Worm (Caenorhabditis elegans) whole organism, late embryonic: ENCODE results near the gene mrpl-35.

Experiments used
- C08G9.2 ChIP-seq: sonication (generic microtip); optimal IDR thresholded peaks from 2 replicates; lab custom pipeline; 2016; ENCODE audit warnings: mild to moderate bottlenecking, missing genetic modification characterization, moderate library complexity, missing compliant biosample characterization
- K09A11.1 ChIP-seq: sonication (generic microtip); optimal IDR thresholded peaks from 2 replicates; lab custom pipeline; 2017; ENCODE audit warnings: antibody characterized with exemption, mild to moderate bottlenecking, missing genetic modification characterization, missing compliant biosample characterization; ENCODE audit not compliant: insufficient read depth
- ama-1 ChIP-seq: fragments of 150-350 bp; optimal IDR thresholded peaks from 2 replicates; lab custom pipeline; 2014
- ceh-19 ChIP-seq: fragments of 200-800 bp; sonication (Bioruptor generic); optimal IDR thresholded peaks from 2 replicates; lab custom pipeline; 2018; ENCODE audit warnings: mild to moderate bottlenecking, missing genetic modification characterization, missing compliant biosample characterization
- ceh-22 ChIP-seq: sonication (generic microtip); optimal IDR thresholded peaks from 2 replicates; lab custom pipeline; 2017; ENCODE audit warnings: missing biosample characterization, missing genetic modification characterization
- ceh-30 ChIP-seq: fragments of 150-350 bp; optimal IDR thresholded peaks from 2 replicates; lab custom pipeline; 2014; ENCODE audit warnings: missing biosample characterization, missing genetic modification characterization
- ceh-31 ChIP-seq: sonication (generic microtip); optimal IDR thresholded peaks from 2 replicates; lab custom pipeline; 2016; ENCODE audit warnings: missing genetic modification characterization, missing compliant biosample characterization
- ceh-45 ChIP-seq: fragments of 200-800 bp; sonication (Bioruptor generic); IDR thresholded peaks from 2 replicates; pipeline ENCODE4 v1.3.6; 2022; ENCODE audit warnings: missing genetic modification reagents, missing genetic modification characterization, missing compliant biosample characterization
- ceh-6 ChIP-seq: fragments of 200-800 bp; sonication (Bioruptor generic); optimal IDR thresholded peaks from 2 replicates; lab custom pipeline; 2018; ENCODE audit warnings: mild to moderate bottlenecking, missing genetic modification characterization, missing compliant biosample characterization
- ceh-9 ChIP-seq: sonication (generic microtip); optimal IDR thresholded peaks from 2 replicates; lab custom pipeline; 2016; ENCODE audit warnings: mild to moderate bottlenecking, missing genetic modification characterization, inconsistent platforms, missing compliant biosample characterization
- dve-1 ChIP-seq: sonication (generic microtip); optimal IDR thresholded peaks from 2 replicates; lab custom pipeline; 2017; ENCODE audit warnings: antibody characterized with exemption, mild to moderate bottlenecking, missing genetic modification characterization, missing compliant biosample characterization
- eyg-1 ChIP-seq: sonication (generic microtip); optimal IDR thresholded peaks from 2 replicates; lab custom pipeline; 2016; ENCODE audit warnings: missing genotype, missing genetic modification characterization, missing compliant biosample characterization
- fkh-6 ChIP-seq: sonication (generic microtip); optimal IDR thresholded peaks from 2 replicates; lab custom pipeline; 2016; ENCODE audit warnings: missing genetic modification characterization, missing compliant biosample characterization
- gmeb-2 ChIP-seq: sonication (generic microtip); optimal IDR thresholded peaks from 2 replicates; lab custom pipeline; 2016; ENCODE audit warnings: missing genetic modification characterization, inconsistent platforms, missing compliant biosample characterization
- hlh-13 ChIP-seq: fragments of 200-800 bp; sonication (Bioruptor generic); optimal IDR thresholded peaks from 2 replicates; lab custom pipeline; 2018; ENCODE audit warnings: mild to moderate bottlenecking, missing genetic modification characterization, missing compliant biosample characterization
- hlh-15 ChIP-seq: sonication (generic microtip); optimal IDR thresholded peaks from 2 replicates; lab custom pipeline; 2016; ENCODE audit warnings: missing genetic modification characterization, missing compliant biosample characterization
- hlh-6 ChIP-seq: sonication (generic microtip); optimal IDR thresholded peaks from 2 replicates; lab custom pipeline; 2016; ENCODE audit warnings: missing genotype, missing genetic modification characterization, missing compliant biosample characterization
- hlh-8 ChIP-seq: sonication (generic microtip); optimal IDR thresholded peaks from 2 replicates; lab custom pipeline; 2016; ENCODE audit warnings: missing genotype, missing genetic modification characterization, missing compliant biosample characterization
- madf-2 ChIP-seq: sonication (generic microtip); optimal IDR thresholded peaks from 2 replicates; lab custom pipeline; 2017; ENCODE audit warnings: missing genetic modification characterization, missing compliant biosample characterization
- mec-3 ChIP-seq: sonication (generic microtip); optimal IDR thresholded peaks from 2 replicates; lab custom pipeline; 2016; ENCODE audit warnings: borderline replicate concordance, missing genetic modification characterization, missing compliant biosample characterization
- nfya-1 ChIP-seq: sonication (generic microtip); optimal IDR thresholded peaks from 2 replicates; lab custom pipeline; 2017; ENCODE audit warnings: missing genetic modification characterization, mild to moderate bottlenecking, missing compliant biosample characterization, antibody characterized with exemption, moderate library complexity
- nhr-232 ChIP-seq: sonication (generic microtip); optimal IDR thresholded peaks from 2 replicates; lab custom pipeline; 2016; ENCODE audit warnings: missing genetic modification characterization, missing compliant biosample characterization
- pag-3 ChIP-seq: sonication (generic microtip); optimal IDR thresholded peaks from 2 replicates; lab custom pipeline; 2016; ENCODE audit warnings: missing compliant biosample characterization, missing genetic modification characterization, borderline replicate concordance
- pat-9 ChIP-seq: fragments of 200-800 bp; sonication (Bioruptor generic); optimal IDR thresholded peaks from 2 replicates; lab custom pipeline; 2018; ENCODE audit warnings: mild to moderate bottlenecking, missing genetic modification characterization, moderate library complexity, missing compliant biosample characterization
- pax-1 ChIP-seq: fragments of 150-350 bp; optimal IDR thresholded peaks from 2 replicates; lab custom pipeline; 2014; ENCODE audit warnings: missing biosample characterization, missing genetic modification characterization
- pqm-1 ChIP-seq: sonication (generic microtip); optimal IDR thresholded peaks from 2 replicates; lab custom pipeline; 2016; ENCODE audit warnings: missing genetic modification characterization, missing compliant biosample characterization
- pros-1 ChIP-seq: fragments of 150-350 bp; optimal IDR thresholded peaks from 2 replicates; lab custom pipeline; 2014; ENCODE audit warnings: missing biosample characterization, missing genetic modification reagents, missing genetic modification characterization
- ref-2 ChIP-seq: sonication (generic microtip); optimal IDR thresholded peaks from 2 replicates; lab custom pipeline; 2016; ENCODE audit warnings: missing genetic modification characterization, missing compliant biosample characterization
- rnt-1 ChIP-seq: sonication (generic microtip); optimal IDR thresholded peaks from 2 replicates; lab custom pipeline; 2016; ENCODE audit warnings: missing genetic modification characterization, missing compliant biosample characterization
- sdc-2 ChIP-seq: sonication (generic microtip); optimal IDR thresholded peaks from 2 replicates; lab custom pipeline; 2016; ENCODE audit warnings: missing genotype, missing genetic modification characterization, missing compliant biosample characterization
- sox-4 ChIP-seq: sonication (generic microtip); optimal IDR thresholded peaks from 2 replicates; lab custom pipeline; 2017; ENCODE audit warnings: mild to moderate bottlenecking, missing genetic modification characterization, inconsistent platforms, missing compliant biosample characterization
- syd-9 ChIP-seq: sonication (generic microtip); optimal IDR thresholded peaks from 2 replicates; lab custom pipeline; 2016; ENCODE audit warnings: mild to moderate bottlenecking, missing genetic modification characterization, moderate library complexity, missing compliant biosample characterization
- tbx-2 ChIP-seq: sonication (generic microtip); optimal IDR thresholded peaks from 2 replicates; lab custom pipeline; 2016; ENCODE audit warnings: missing genetic modification characterization, missing compliant biosample characterization
- tbx-7 ChIP-seq: sonication (generic microtip); optimal IDR thresholded peaks from 2 replicates; lab custom pipeline; 2016; ENCODE audit warnings: missing genotype, missing genetic modification characterization, missing compliant biosample characterization
- unc-42 ChIP-seq: sonication (generic microtip); optimal IDR thresholded peaks from 2 replicates; lab custom pipeline; 2016; ENCODE audit warnings: missing genotype, missing genetic modification characterization, missing compliant biosample characterization
- zip-5 ChIP-seq: sonication (generic microtip); optimal IDR thresholded peaks from 2 replicates; lab custom pipeline; 2016; ENCODE audit warnings: missing genetic modification characterization, missing compliant biosample characterization
- ztf-16 ChIP-seq: sonication (generic microtip); optimal IDR thresholded peaks from 2 replicates; lab custom pipeline; 2017; ENCODE audit warnings: missing genetic modification characterization, missing compliant biosample characterization

mrpl-35 gene

ce11 chrIII:3509908-3510307, at the start of gene mrpl-35, which contains the start of gene M01F1.4:
Gene mrpl-35, plus strand, starts transcription at chrIII:3510237.
Gene M01F1.4, minus strand, starts transcription at chrIII:3510033.
- peak; percentile 35 for TF ChIP-seq unc-42 (tag; lab: Kevin White, UChicago)
- TF ChIP-seq tbx-2 (tag; lab: Kevin White, UChicago) = no peak
- TF ChIP-seq mec-3 = no peak
- TF ChIP-seq pag-3 (tag; lab: Kevin White, UChicago) = no peak

- TF ChIP-seq pqm-1 (no peak), K09A11.1 (tag; lab: Kevin White, UChicago) (no peak), eyg-1 (tag; lab: Kevin White, UChicago) (no peak), dve-1 (tag; lab: Kevin White, UChicago) (no peak), pag-3 (tag; lab: Kevin White, UChicago) (no peak), ceh-6 (GFP tag; lab: Kevin White, UChicago) (no peak), hlh-15 (tag; lab: Kevin White, UChicago) (no peak), ama-1 (no peak)
These were observed 48.6 kb upstream of the mrpl-35 start, which contains the start of gene pph-6 for ce11 chrIII:3461403-3461802. Gene pph-6, plus strand, starts transcription at chrIII:3461703.

DNA sequence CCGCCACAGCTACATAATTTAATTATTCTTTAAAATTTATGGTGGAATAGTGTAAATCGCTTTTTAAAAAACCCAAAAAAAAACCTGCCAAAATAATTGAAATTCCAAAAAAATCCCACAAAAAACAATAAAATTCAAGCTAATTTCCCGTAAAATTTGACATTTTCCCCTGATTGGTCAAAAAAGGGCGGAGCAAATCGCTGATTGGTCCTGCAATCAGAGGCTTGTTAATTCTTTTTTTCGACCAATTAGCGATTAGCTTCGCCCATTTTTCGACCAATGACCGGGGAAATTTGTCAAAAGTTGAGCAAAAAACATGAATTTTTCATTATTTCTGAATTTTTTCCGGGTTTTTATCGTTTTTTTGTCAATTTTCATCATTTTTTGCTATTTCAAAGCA, 43.0 kb upstream of the mrpl-35 start:
- TF ChIP-seq mec-3 (no peak), zip-5 (tag; lab: Kevin White, UChicago) (no peak), nfya-1 (tag; lab: Kevin White, UChicago) (peak; percentile 93)

DNA sequence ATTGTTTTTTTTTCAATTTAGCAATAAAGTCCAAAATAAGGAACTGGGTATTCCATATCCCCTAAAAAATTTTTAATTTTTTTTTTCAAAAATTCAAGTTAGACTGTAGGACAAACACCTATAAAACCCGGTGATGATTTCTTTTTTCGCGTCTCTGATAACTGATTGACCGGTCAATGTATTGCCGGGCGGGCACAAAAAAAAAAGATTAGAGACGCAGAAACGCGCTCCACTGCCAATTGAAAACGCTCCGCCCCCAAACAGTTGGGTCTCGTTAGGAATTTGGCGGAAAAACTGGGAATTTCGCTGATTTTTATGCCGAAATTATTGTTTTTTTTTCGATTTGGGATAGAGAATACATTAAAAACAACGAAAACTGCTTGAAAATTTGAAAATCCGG, 41.7 kb upstream of the mrpl-35 start:
- TF ChIP-seq nfya-1 (tag; lab: Kevin White, UChicago) = no peak
- TF ChIP-seq C08G9.2 (tag; lab: Kevin White, UChicago) = no peak
- TF ChIP-seq tbx-7 (tag; lab: Kevin White, UChicago) = no peak
- no peak for TF ChIP-seq fkh-6 (tag; lab: Kevin White, UChicago)
- TF ChIP-seq K09A11.1 (tag; lab: Kevin White, UChicago) = no peak
- TF ChIP-seq ceh-22 (tag; lab: Kevin White, UChicago) = no peak
- no peak for TF ChIP-seq gmeb-2 (tag; lab: Kevin White, UChicago)
- TF ChIP-seq hlh-8 (tag; lab: Kevin White, UChicago) = no peak
- TF ChIP-seq ceh-31 (tag; lab: Kevin White, UChicago) = no peak
- no peak for TF ChIP-seq ztf-16
- no peak for TF ChIP-seq pax-1
- no peak for TF ChIP-seq ceh-30
- no peak for TF ChIP-seq madf-2
- no peak for TF ChIP-seq sdc-2 (tag; lab: Kevin White, UChicago)
- no peak for TF ChIP-seq syd-9
- TF ChIP-seq hlh-13 (GFP tag; lab: Kevin White, UChicago) = no peak
- TF ChIP-seq pros-1 = no peak

DNA sequence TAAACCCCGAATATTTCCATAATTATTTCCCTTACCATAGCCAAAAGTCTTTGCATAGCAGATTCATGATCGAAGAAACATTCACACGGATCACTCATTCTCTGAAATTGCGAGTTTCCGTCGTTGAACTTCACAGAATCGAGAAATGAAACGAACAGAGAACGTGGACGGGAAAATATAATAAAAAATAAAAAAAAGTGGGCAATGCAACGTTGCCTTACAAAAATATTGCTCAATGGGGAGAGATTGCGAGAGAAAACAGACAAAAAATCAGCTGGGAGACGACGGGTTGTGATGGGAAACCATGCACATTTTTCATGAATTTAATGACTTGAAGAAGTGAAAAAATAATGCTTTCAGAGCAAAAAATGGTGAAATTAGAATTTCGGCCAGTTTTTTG, 40.4 kb upstream of the mrpl-35 start, which contains the start of gene smim-14:
Gene smim-14, minus strand, starts transcription at position 101 of the 400 bp plus-strand sequence.
- TF ChIP-seq gmeb-2 (tag; lab: Kevin White, UChicago) = no peak
- TF ChIP-seq ceh-19 (GFP tag; lab: Kevin White, UChicago) = no peak
- no peak for TF ChIP-seq ceh-45 (GFP tag; lab: Robert Waterston, UW)
- TF ChIP-seq C08G9.2 (tag; lab: Kevin White, UChicago) = no peak
- no peak for TF ChIP-seq sox-4 (tag; lab: Kevin White, UChicago)
- no peak for TF ChIP-seq rnt-1 (tag; lab: Kevin White, UChicago)
- TF ChIP-seq ceh-6 (GFP tag; lab: Kevin White, UChicago) = no peak
- TF ChIP-seq ref-2 (tag; lab: Kevin White, UChicago) = no peak
- no peak for TF ChIP-seq ceh-9 (tag; lab: Kevin White, UChicago)
- no peak for TF ChIP-seq ceh-31 (tag; lab: Kevin White, UChicago)
- TF ChIP-seq pat-9 (tag; lab: Kevin White, UChicago) = no peak
- no peak for TF ChIP-seq nhr-232 (tag; lab: Kevin White, UChicago)
- TF ChIP-seq hlh-6 = no peak
